Fruit fly (Drosophila melanogaster) whole organism, wandering third instar larva: ENCODE data around the gene Fas3.

Experiments used
- CG32264 ChIP-seq: fragments of 200-800 bp; sonication (Bioruptor generic); optimal IDR thresholded peaks from 2 replicates; lab custom pipeline; 2016; ENCODE audit warnings: missing biosample characterization, missing genetic modification characterization
- CG9705 ChIP-seq: fragments of 200-800 bp; sonication (Bioruptor generic); optimal IDR thresholded peaks from 2 replicates; lab custom pipeline; 2018; ENCODE audit warnings: missing biosample characterization, mild to moderate bottlenecking, missing genetic modification characterization
- CrebA ChIP-seq: fragments of 200-800 bp; sonication (Bioruptor generic); optimal IDR thresholded peaks from 2 replicates; lab custom pipeline; 2016; ENCODE audit warnings: missing biosample characterization, mild to moderate bottlenecking, missing genetic modification characterization, borderline replicate concordance
- Dfd ChIP-seq: fragments of >200 bp; optimal IDR thresholded peaks from 2 replicates; lab custom pipeline; 2017; ENCODE audit warnings: missing biosample characterization, missing genetic modification characterization
- Dif ChIP-seq: fragments of 200-275, 200-300 bp; sonication (Bioruptor generic); optimal IDR thresholded peaks from 2 replicates; lab custom pipeline; 2018; ENCODE audit warnings: missing biosample characterization, missing genetic modification characterization; ENCODE audit not compliant: partially characterized antibody
- GATAd ChIP-seq: sonication (Bioruptor generic); optimal IDR thresholded peaks from 2 replicates; lab custom pipeline; 2016; ENCODE audit warnings: missing biosample characterization, missing genetic modification characterization
- HLH106 ChIP-seq: fragments of 200-800 bp; optimal IDR thresholded peaks from 3 replicates; lab custom pipeline; 2019; ENCODE audit warnings: missing biosample characterization, mild to moderate bottlenecking, missing genetic modification characterization, moderate library complexity
- Hnf4 ChIP-seq: fragments of 200-800 bp; sonication (Bioruptor generic); optimal IDR thresholded peaks from 2 replicates; lab custom pipeline; 2016; ENCODE audit warnings: missing biosample characterization, mild to moderate bottlenecking, missing genetic modification characterization
- Hr78 ChIP-seq: fragments of >200 bp; optimal IDR thresholded peaks from 2 replicates; lab custom pipeline; 2017; ENCODE audit warnings: missing biosample characterization, missing genetic modification characterization
- Hr83 ChIP-seq: fragments of 200-300 bp; sonication (Bioruptor generic); optimal IDR thresholded peaks from 2 replicates; lab custom pipeline; 2016; ENCODE audit warnings: missing biosample characterization, mild to moderate bottlenecking, missing genetic modification characterization, moderate library complexity; ENCODE audit not compliant: poor library complexity, severe bottlenecking
- Jra ChIP-seq: sonication (Bioruptor generic); optimal IDR thresholded peaks from 2 replicates; lab custom pipeline; 2016; ENCODE audit warnings: missing biosample characterization, missing genetic modification characterization
- Mio ChIP-seq: sonication (Bioruptor generic); optimal IDR thresholded peaks from 2 replicates; lab custom pipeline; 2016; ENCODE audit warnings: missing biosample characterization, missing genetic modification characterization
- Myc ChIP-seq: fragments of >200 bp; optimal IDR thresholded peaks from 2 replicates; lab custom pipeline; 2017
- N ChIP-seq: fragments of >200 bp; optimal IDR thresholded peaks from 2 replicates; lab custom pipeline; 2018; ENCODE audit warnings: missing biosample characterization, missing external identifiers, missing genetic modification characterization
- OdsH ChIP-seq: fragments of 200-800 bp; sonication (Bioruptor generic); optimal IDR thresholded peaks from 2 replicates; lab custom pipeline; 2016; ENCODE audit warnings: missing biosample characterization, mild to moderate bottlenecking, missing genetic modification characterization
- Rel ChIP-seq, 2 experiments: fragments of 200-800 bp; sonication (Bioruptor generic) in 1 of 2; optimal IDR thresholded peaks; 2 replicates in 1 of 2; 3 replicates in 1 of 2; lab custom pipeline; 2016 to 2019; ENCODE audit warnings: mild to moderate bottlenecking in 2 of 2, missing biosample characterization in 2 of 2, missing genetic modification characterization in 2 of 2, moderate library complexity in 1 of 2
- Sp1 ChIP-seq: fragments of 200-800 bp; sonication (Bioruptor generic); optimal IDR thresholded peaks from 3 replicates; lab custom pipeline; 2019; ENCODE audit warnings: missing biosample characterization, mild to moderate bottlenecking, missing genetic modification characterization, moderate library complexity
- br ChIP-seq: fragments of 200-800 bp; sonication (Bioruptor generic); optimal IDR thresholded peaks from 2 replicates; lab custom pipeline; 2016; ENCODE audit warnings: missing biosample characterization, missing genetic modification characterization
- brk ChIP-seq: fragments of 200-800 bp; sonication (Bioruptor generic); optimal IDR thresholded peaks from 2 replicates; lab custom pipeline; 2016; ENCODE audit warnings: missing biosample characterization, mild to moderate bottlenecking, missing genetic modification characterization
- dl ChIP-seq, 2 experiments: fragments of 175-275, 200-275 bp in 1 of 2; fragments of 200-275 bp in 1 of 2; sonication (Bioruptor generic); optimal IDR thresholded peaks; lab custom pipeline; 2018; ENCODE audit warnings: mild to moderate bottlenecking in 2 of 2, missing biosample characterization in 2 of 2, missing genetic modification characterization in 2 of 2, moderate library complexity in 2 of 2; ENCODE audit not compliant: partially characterized antibody in 2 of 2, insufficient read depth in 1 of 2
- dmrt93B ChIP-seq: fragments of 200-800 bp; sonication (Bioruptor generic); optimal IDR thresholded peaks from 2 replicates; lab custom pipeline; 2018; ENCODE audit warnings: missing biosample characterization, mild to moderate bottlenecking, missing genetic modification characterization
- dsf ChIP-seq: sonication (Bioruptor generic); optimal IDR thresholded peaks from 2 replicates; lab custom pipeline; 2016; ENCODE audit warnings: missing biosample characterization, missing genetic modification characterization, borderline replicate concordance
- ey ChIP-seq: fragments of 200-800 bp; sonication (Bioruptor generic); optimal IDR thresholded peaks from 2 replicates; lab custom pipeline; 2016; ENCODE audit warnings: missing biosample characterization, missing genetic modification characterization
- foxo ChIP-seq, 2 experiments: fragments of 200-800 bp; sonication (Bioruptor generic); optimal IDR thresholded peaks; 2 replicates in 1 of 2; 3 replicates in 1 of 2; lab custom pipeline; 2016 to 2017; ENCODE audit warnings: missing biosample characterization in 2 of 2, missing genetic modification characterization in 2 of 2
- fru ChIP-seq: fragments of 200-800 bp; sonication (Bioruptor generic); optimal IDR thresholded peaks from 3 replicates; lab custom pipeline; 2016; ENCODE audit warnings: missing biosample characterization, mild to moderate bottlenecking, missing genetic modification characterization
- h ChIP-seq: fragments of 200-800 bp; sonication (Bioruptor generic); optimal IDR thresholded peaks from 3 replicates; lab custom pipeline; 2016; ENCODE audit warnings: missing biosample characterization, mild to moderate bottlenecking, missing genetic modification characterization
- jim ChIP-seq: fragments of 175-275, 200-325 bp; sonication (Bioruptor generic); optimal IDR thresholded peaks from 2 replicates; lab custom pipeline; 2016; ENCODE audit warnings: missing biosample characterization, mild to moderate bottlenecking, missing genetic modification characterization
- lola ChIP-seq: fragments of >200 bp; optimal IDR thresholded peaks from 2 replicates; lab custom pipeline; 2017; ENCODE audit warnings: missing biosample characterization, missing genetic modification characterization
- psq ChIP-seq: fragments of 200-800 bp; sonication (Bioruptor generic); optimal IDR thresholded peaks from 3 replicates; lab custom pipeline; 2017; ENCODE audit warnings: missing biosample characterization, mild to moderate bottlenecking, missing genetic modification characterization, moderate library complexity
- rgr ChIP-seq: fragments of 200-800 bp; sonication (Bioruptor generic); optimal IDR thresholded peaks from 3 replicates; lab custom pipeline; 2016; ENCODE audit warnings: missing biosample characterization, mild to moderate bottlenecking, missing genetic modification characterization
- sv ChIP-seq: fragments of 200-800 bp; sonication (Bioruptor generic); optimal IDR thresholded peaks from 3 replicates; lab custom pipeline; 2016; ENCODE audit warnings: missing biosample characterization, missing genetic modification characterization
- usp ChIP-seq: fragments of >200 bp; optimal IDR thresholded peaks from 2 replicates; lab custom pipeline; 2017; ENCODE audit warnings: missing biosample characterization, missing genetic modification characterization
- woc ChIP-seq: sonication (Bioruptor generic); optimal IDR thresholded peaks from 2 replicates; lab custom pipeline; 2016; ENCODE audit warnings: missing biosample characterization, mild to moderate bottlenecking, missing genetic modification characterization

The Fas3 gene

dm6 chr2L:18319577-18320316 lies at the start of gene Fas3:
Fas3 (plus strand) TSS chr2L:18320102.
- TF ChIP-seq woc (GFP tag; lab: Kevin White, UChicago) = no peak
- peak; percentile 12 for TF ChIP-seq HLH106
- peak; percentile 26 for TF ChIP-seq h (GFP tag; lab: Kevin White, UChicago)
- peak; percentile 43 for TF ChIP-seq OdsH (GFP tag; lab: Kevin White, UChicago)
- peak; percentile 21 for TF ChIP-seq Sp1 (GFP tag; lab: Kevin White, UChicago)
- TF ChIP-seq rgr = peak; percentile 13
- peak in 1 of 2 experiments; percentile 33 for TF ChIP-seq foxo (GFP tag; optimal IDR thresholded peaks at IDR 0.05; lab: Kevin White, UChicago)
- no peak for TF ChIP-seq Rel (GFP tag; optimal IDR thresholded peaks at IDR 0.05; lab: Kevin White, UChicago)
- no peak for TF ChIP-seq Rel (tag; optimal IDR thresholded peaks at IDR 0.05; lab: Kevin White, UChicago)
- TF ChIP-seq Dif (GFP tag; lab: Kevin White, UChicago) = peak; percentile 16
- peak; percentile 43 for TF ChIP-seq psq
- peak; percentile 33 for TF ChIP-seq fru (GFP tag; lab: Kevin White, UChicago)
- peak; percentile 58 for TF ChIP-seq CrebA (GFP tag; lab: Kevin White, UChicago)
- TF ChIP-seq lola = no peak
- TF ChIP-seq Hr83 = peak; percentile 36
- no peak for TF ChIP-seq dmrt93B (GFP tag; lab: Kevin White, UChicago)
- TF ChIP-seq sv (GFP tag; lab: Kevin White, UChicago) = peak; percentile 20
- peak in 1 of 2 experiments; percentile 29 for TF ChIP-seq dl (GFP tag; optimal IDR thresholded peaks at IDR 0.05; lab: Kevin White, UChicago; ENCODE audit: insufficient read depth in 1 of 2, partially characterized antibody in 2 of 2)
- peak; percentile 7 for TF ChIP-seq Jra
- TF ChIP-seq CG9705 (GFP tag; lab: Kevin White, UChicago) = no peak

- TF ChIP-seq brk (GFP tag; lab: Kevin White, UChicago) (no peak), Dfd (GFP tag; lab: Kevin White, UChicago) (no peak), ey (no peak), dmrt93B (GFP tag; lab: Kevin White, UChicago) (no peak)
Measured at dm6 chr2L:18275663-18276062, 44.2 kb upstream of the Fas3 start, which contains the start of gene CG42750. CG42750 (minus strand) TSS chr2L:18275770.

dm6 chr2L:18284150-18284842 lies 35.6 kb upstream of the Fas3 start:
- TF ChIP-seq woc (GFP tag; lab: Kevin White, UChicago) = no peak
- no peak for TF ChIP-seq Mio (GFP tag; lab: Kevin White, UChicago)
- no peak for TF ChIP-seq Dif (GFP tag; lab: Kevin White, UChicago)
- TF ChIP-seq Hnf4 (GFP tag; lab: Kevin White, UChicago) = no peak
- no peak for TF ChIP-seq Jra
- no peak for TF ChIP-seq Hr78 (GFP tag; lab: Kevin White, UChicago)
- no peak for TF ChIP-seq Rel (GFP tag; optimal IDR thresholded peaks at IDR 0.05; lab: Kevin White, UChicago)
- TF ChIP-seq Rel (tag; optimal IDR thresholded peaks at IDR 0.05; lab: Kevin White, UChicago) = no peak
- no peak for TF ChIP-seq brk (GFP tag; lab: Kevin White, UChicago)
- TF ChIP-seq GATAd = no peak
- TF ChIP-seq fru (GFP tag; lab: Kevin White, UChicago) = no peak
- no peak for TF ChIP-seq jim
- no peak for TF ChIP-seq N (GFP tag; lab: Kevin White, UChicago)
- no peak for TF ChIP-seq dl (GFP tag; optimal IDR thresholded peaks at IDR 0.05; lab: Kevin White, UChicago; ENCODE audit: insufficient read depth in 1 of 2, partially characterized antibody in 2 of 2)
- TF ChIP-seq psq = no peak
- TF ChIP-seq OdsH (GFP tag; lab: Kevin White, UChicago) = no peak
- TF ChIP-seq Sp1 (GFP tag; lab: Kevin White, UChicago) = no peak
- TF ChIP-seq usp (GFP tag; lab: Kevin White, UChicago) = no peak

- TF ChIP-seq CrebA (GFP tag; lab: Kevin White, UChicago) = no peak
- no peak for TF ChIP-seq CG32264
- TF ChIP-seq Myc = no peak
- TF ChIP-seq dsf (GFP tag; lab: Kevin White, UChicago) = no peak
- no peak for TF ChIP-seq jim
- no peak for TF ChIP-seq sv (GFP tag; lab: Kevin White, UChicago)
- no peak for TF ChIP-seq Hnf4 (GFP tag; lab: Kevin White, UChicago)
- no peak for TF ChIP-seq br (GFP tag; lab: Kevin White, UChicago)
- TF ChIP-seq, all 38 proteins: peak for 0
Measured at dm6 chr2L:18285620-18286019, 34.3 kb upstream of the Fas3 start, which contains the start of gene CG31787. CG31787 (minus strand) TSS chr2L:18285720.
